Worm (Caenorhabditis elegans) whole organism, L3 larva: ENCODE measurements around the gene C33F10.11.

Experiments
- R02D3.7 ChIP-seq: fragments of 150-350 bp; optimal IDR thresholded peaks from 2 replicates; lab custom pipeline; 2014; ENCODE audit warnings: missing biosample characterization, missing genetic modification characterization
- ZK546.5 ChIP-seq: sonication (generic microtip); optimal IDR thresholded peaks from 2 replicates; lab custom pipeline; 2017; ENCODE audit warnings: missing biosample characterization, missing genetic modification characterization
- aly-2 ChIP-seq: fragments of 150-350 bp; optimal IDR thresholded peaks from 2 replicates; lab custom pipeline; 2014; ENCODE audit warnings: missing biosample characterization, missing genetic modification characterization
- ama-1 ChIP-seq: fragments of 150-350 bp; optimal IDR thresholded peaks from 2 replicates; lab custom pipeline; 2018
- ceh-16 ChIP-seq: sonication (generic microtip); optimal IDR thresholded peaks from 2 replicates; lab custom pipeline; 2017; ENCODE audit warnings: missing biosample characterization, missing genetic modification characterization
- ceh-28 ChIP-seq: fragments of 150-350 bp; optimal IDR thresholded peaks from 2 replicates; lab custom pipeline; 2014; ENCODE audit warnings: missing biosample characterization, missing genetic modification reagents, missing genetic modification characterization
- ceh-82 ChIP-seq: fragments of 150-350 bp; optimal IDR thresholded peaks from 2 replicates; lab custom pipeline; 2014; ENCODE audit warnings: missing biosample characterization, missing genetic modification characterization
- ceh-9 ChIP-seq: sonication (generic microtip); optimal IDR thresholded peaks from 2 replicates; lab custom pipeline; 2018; ENCODE audit warnings: missing biosample characterization, missing genetic modification characterization
- daf-12 ChIP-seq: fragments of 150-350 bp; optimal IDR thresholded peaks from 2 replicates; lab custom pipeline; 2014; ENCODE audit warnings: missing biosample characterization, missing genetic modification reagents, missing genetic modification characterization
- egl-27 ChIP-seq: sonication (generic microtip); optimal IDR thresholded peaks from 4 replicates; lab custom pipeline; 2017; ENCODE audit warnings: missing biosample characterization, missing genetic modification reagents, missing genetic modification characterization
- egl-5 ChIP-seq: fragments of 150-350 bp; optimal IDR thresholded peaks from 2 replicates; lab custom pipeline; 2017; ENCODE audit warnings: missing biosample characterization, missing genetic modification reagents, missing genetic modification characterization, inconsistent platforms
- elt-1 ChIP-seq: fragments of 150-350 bp; optimal IDR thresholded peaks from 2 replicates; lab custom pipeline; 2014; ENCODE audit warnings: missing biosample characterization, missing genetic modification characterization
- elt-2 ChIP-seq: sonication (generic microtip); optimal IDR thresholded peaks from 2 replicates; lab custom pipeline; 2016; ENCODE audit warnings: missing genetic modification reagents, mild to moderate bottlenecking, missing genetic modification characterization, missing compliant biosample characterization
- elt-3 ChIP-seq, 3 experiments: fragments of 150-350 bp in 1 of 3; sonication (generic microtip) in 2 of 3; optimal IDR thresholded peaks; 2 replicates in 2 of 3; 4 replicates in 1 of 3; lab custom pipeline; 2014 to 2017; ENCODE audit warnings: missing biosample characterization in 3 of 3, missing genetic modification characterization in 3 of 3
- eor-1 ChIP-seq, 2 experiments: fragments of 150-350 bp; optimal IDR thresholded peaks; 2 replicates each; lab custom pipeline; 2014 to 2018; ENCODE audit warnings: missing biosample characterization in 2 of 2, missing genetic modification characterization in 2 of 2
- fkh-10 ChIP-seq: sonication (generic microtip); optimal IDR thresholded peaks from 2 replicates; lab custom pipeline; 2017; ENCODE audit warnings: missing biosample characterization, missing genetic modification reagents, missing genetic modification characterization
- fkh-2 ChIP-seq: fragments of 150-350 bp; optimal IDR thresholded peaks from 2 replicates; lab custom pipeline; 2014; ENCODE audit warnings: missing biosample characterization, missing genetic modification reagents, missing genetic modification characterization
- fos-1 ChIP-seq: fragments of 150-350 bp; optimal IDR thresholded peaks from 2 replicates; lab custom pipeline; 2014; ENCODE audit warnings: missing biosample characterization, missing genetic modification characterization
- hmg-11 ChIP-seq: sonication (generic microtip); optimal IDR thresholded peaks from 2 replicates; lab custom pipeline; 2016; ENCODE audit warnings: missing genetic modification characterization, missing compliant biosample characterization
- jun-1 ChIP-seq: fragments of 150-350 bp; optimal IDR thresholded peaks from 2 replicates; lab custom pipeline; 2014; ENCODE audit warnings: missing biosample characterization, missing genetic modification reagents, missing genetic modification characterization
- lin-15B ChIP-seq: fragments of 150-350 bp; optimal IDR thresholded peaks from 2 replicates; lab custom pipeline; 2014; ENCODE audit warnings: missing biosample characterization, missing genetic modification characterization
- lin-39 ChIP-seq: fragments of 150-350 bp; optimal IDR thresholded peaks from 2 replicates; lab custom pipeline; 2018; ENCODE audit warnings: missing biosample characterization, missing genetic modification reagents, missing genetic modification characterization
- lsy-12 ChIP-seq: sonication (generic microtip); optimal IDR thresholded peaks from 2 replicates; lab custom pipeline; 2016; ENCODE audit warnings: mild to moderate bottlenecking, missing genetic modification characterization, missing compliant biosample characterization
- mdl-1 ChIP-seq: fragments of 150-350 bp; optimal IDR thresholded peaks from 2 replicates; lab custom pipeline; 2014; ENCODE audit warnings: missing biosample characterization, missing genetic modification characterization
- mml-1 ChIP-seq: fragments of 150-350 bp; sonication (generic microtip); optimal IDR thresholded peaks from 3 replicates; lab custom pipeline; 2014; ENCODE audit warnings: missing biosample characterization, missing genetic modification characterization
- nfya-1 ChIP-seq: sonication (generic microtip); optimal IDR thresholded peaks from 2 replicates; lab custom pipeline; 2017; ENCODE audit warnings: missing genetic modification characterization, mild to moderate bottlenecking, missing compliant biosample characterization, antibody characterized with exemption, moderate library complexity; ENCODE audit not compliant: insufficient read depth
- nhr-11 ChIP-seq: fragments of 150-350 bp; optimal IDR thresholded peaks from 2 replicates; lab custom pipeline; 2014; ENCODE audit warnings: missing biosample characterization, missing genetic modification characterization
- nhr-12 ChIP-seq: fragments of 150-350 bp; optimal IDR thresholded peaks from 2 replicates; lab custom pipeline; 2014; ENCODE audit warnings: missing biosample characterization, missing genetic modification characterization
- nhr-23 ChIP-seq: fragments of 150-350 bp; optimal IDR thresholded peaks from 2 replicates; lab custom pipeline; 2014; ENCODE audit warnings: missing biosample characterization, missing genetic modification reagents, missing genetic modification characterization
- nhr-237 ChIP-seq: fragments of 150-350 bp; optimal IDR thresholded peaks from 2 replicates; lab custom pipeline; 2014; ENCODE audit warnings: missing biosample characterization, missing genetic modification characterization
- nhr-25 ChIP-seq: sonication (generic microtip); optimal IDR thresholded peaks from 2 replicates; lab custom pipeline; 2017; ENCODE audit warnings: missing biosample characterization, missing genetic modification characterization
- nhr-28 ChIP-seq: fragments of 150-350 bp; optimal IDR thresholded peaks from 2 replicates; lab custom pipeline; 2014; ENCODE audit warnings: missing biosample characterization, missing genetic modification characterization
- nhr-43 ChIP-seq: sonication (generic microtip); optimal IDR thresholded peaks from 2 replicates; lab custom pipeline; 2016; ENCODE audit warnings: mild to moderate bottlenecking, missing genetic modification characterization, missing compliant biosample characterization; ENCODE audit not compliant: poor library complexity, severe bottlenecking
- nhr-67 ChIP-seq: fragments of 150-350 bp; optimal IDR thresholded peaks from 2 replicates; lab custom pipeline; 2014; ENCODE audit warnings: missing biosample characterization, missing genetic modification characterization
- nhr-76 ChIP-seq: fragments of 150-350 bp; sonication (generic microtip); optimal IDR thresholded peaks from 5 replicates; lab custom pipeline; 2014; ENCODE audit warnings: missing biosample characterization, missing genetic modification characterization
- nhr-77 ChIP-seq: fragments of 150-350 bp; optimal IDR thresholded peaks from 2 replicates; lab custom pipeline; 2014; ENCODE audit warnings: missing biosample characterization, missing genetic modification characterization
- pha-4 ChIP-seq: fragments of 150-350 bp; optimal IDR thresholded peaks from 2 replicates; lab custom pipeline; 2014; ENCODE audit warnings: missing biosample characterization, missing genetic modification reagents, missing genetic modification characterization
- pqm-1 ChIP-seq: fragments of 150-350 bp; optimal IDR thresholded peaks from 2 replicates; lab custom pipeline; 2017; ENCODE audit warnings: missing biosample characterization, missing genetic modification characterization, inconsistent platforms
- sea-2 ChIP-seq: fragments of 150-350 bp; sonication (generic microtip); optimal IDR thresholded peaks from 4 replicates; lab custom pipeline; 2014; ENCODE audit warnings: missing biosample characterization, missing genetic modification reagents, missing genetic modification characterization
- skn-1 ChIP-seq: fragments of 150-350 bp; optimal IDR thresholded peaks from 2 replicates; lab custom pipeline; 2014; ENCODE audit warnings: missing biosample characterization, missing genetic modification characterization
- snpc-4 ChIP-seq: fragments of 150-350 bp; optimal IDR thresholded peaks from 2 replicates; lab custom pipeline; 2014; ENCODE audit warnings: missing biosample characterization, missing genetic modification characterization
- tbx-2 ChIP-seq: sonication (generic microtip); optimal IDR thresholded peaks from 2 replicates; lab custom pipeline; 2016; ENCODE audit warnings: mild to moderate bottlenecking, missing genetic modification characterization, missing compliant biosample characterization
- unc-39 ChIP-seq: sonication (generic microtip); optimal IDR thresholded peaks from 4 replicates; lab custom pipeline; 2017; ENCODE audit warnings: missing biosample characterization, missing genetic modification characterization
- unc-62 ChIP-seq: fragments of 150-350 bp; sonication (generic microtip); optimal IDR thresholded peaks from 4 replicates; lab custom pipeline; 2014; ENCODE audit warnings: missing biosample characterization, missing genetic modification reagents, missing genetic modification characterization
- zag-1 ChIP-seq: fragments of 150-350 bp; optimal IDR thresholded peaks from 2 replicates; lab custom pipeline; 2014; ENCODE audit warnings: missing biosample characterization, missing genetic modification characterization
- ztf-11 ChIP-seq: fragments of 150-350 bp; optimal IDR thresholded peaks from 2 replicates; lab custom pipeline; 2014; ENCODE audit warnings: missing biosample characterization, missing genetic modification characterization
- ztf-4 ChIP-seq: fragments of 150-350 bp; optimal IDR thresholded peaks from 2 replicates; lab custom pipeline; 2014; ENCODE audit warnings: missing biosample characterization, missing genetic modification characterization

C33F10.11 gene

ce11 chrII:4851594-4852106 lies 17.0 kb upstream of the C33F10.11 start, which contains the start of gene dnj-9:
Gene dnj-9 (plus strand): TSS chrII:4852056.
- TF ChIP-seq unc-39 (tag; lab: Kevin White, UChicago) (no peak), elt-3 (tag; optimal IDR thresholded peaks at IDR 0.05; lab: Kevin White, UChicago) (no peak), sea-2 (GFP tag; lab: Kevin White, UChicago) (no peak), nhr-28 (tag; lab: Kevin White, UChicago) (no peak), egl-27 (tag; lab: Kevin White, UChicago) (peak; percentile 0), nhr-77 (tag; lab: Kevin White, UChicago) (peak; percentile 29), elt-1 (tag; lab: Kevin White, UChicago) (peak; percentile 74), nhr-43 (peak; percentile 95), ceh-9 (no peak), nhr-23 (tag; lab: Kevin White, UChicago) (peak; percentile 99), aly-2 (tag; lab: Kevin White, UChicago) (no peak), ceh-28 (peak; percentile 84), lsy-12 (peak; percentile 93), mml-1 (tag; lab: Kevin White, UChicago) (no peak), ama-1 (lab: Kevin White, UChicago) (peak; percentile 75), tbx-2 (tag; lab: Kevin White, UChicago) (peak; percentile 94), jun-1 (tag; lab: Kevin White, UChicago) (peak; percentile 94), ztf-11 (tag; lab: Kevin White, UChicago) (no peak), pha-4 (tag; lab: Kevin White, UChicago) (peak; percentile 97), nhr-11 (tag; lab: Kevin White, UChicago) (peak; percentile 58), fkh-2 (no peak), egl-5 (tag; lab: Kevin White, UChicago) (peak; percentile 84), lin-15B (tag; lab: Kevin White, UChicago) (peak; percentile 91), fkh-10 (peak; percentile 77), nhr-76 (tag; lab: Kevin White, UChicago) (no peak), zag-1 (peak; percentile 40), nhr-25 (tag; lab: Kevin White, UChicago) (peak; percentile 93), nfya-1 (tag; lab: Kevin White, UChicago) (peak; percentile 93), skn-1 (peak; percentile 88), daf-12 (tag; lab: Kevin White, UChicago) (peak; percentile 17), nhr-237 (tag; lab: Kevin White, UChicago) (no peak), ceh-16 (tag; lab: Kevin White, UChicago) (no peak), lin-39 (tag; lab: Kevin White, UChicago) (peak; percentile 49), snpc-4 (tag; lab: Kevin White, UChicago) (peak; percentile 92), nhr-67 (tag; lab: Kevin White, UChicago) (no peak), hmg-11 (tag; lab: Kevin White, UChicago) (peak; percentile 75), ztf-4 (peak; percentile 63), nhr-12 (no peak), fos-1 (tag; lab: Kevin White, UChicago) (peak; percentile 29), mdl-1 (tag; lab: Kevin White, UChicago) (no peak), ceh-82 (tag; lab: Kevin White, UChicago) (peak; percentile 31), R02D3.7 (tag; lab: Kevin White, UChicago) (peak; percentile 86), eor-1 (tag; optimal IDR thresholded peaks at IDR 0.05; lab: Kevin White, UChicago) (peak in 1 of 2 experiments; percentile 1), unc-62 (GFP tag; lab: Kevin White, UChicago) (peak; percentile 40), elt-2 (tag; lab: Kevin White, UChicago) (peak; percentile 91), ZK546.5 (peak; percentile 48), pqm-1 (tag; lab: Kevin White, UChicago) (peak; percentile 39)
